Fruit fly (Drosophila melanogaster) whole organism, embryonic: ENCODE data around the gene CG31800.

Experiments
- Adf1 ChIP-seq: fragments of 200-800 bp; sonication (Bioruptor generic); IDR thresholded peaks from 2 replicates; pipeline ENCODE4 v1.3.6; 2022; ENCODE audit warnings: missing biosample characterization, missing genetic modification characterization
- BEAF-32 ChIP-seq: fragments of 200-800 bp; sonication (Bioruptor generic); optimal IDR thresholded peaks from 3 replicates; lab custom pipeline; 2017; ENCODE audit warnings: missing biosample characterization, missing genetic modification characterization, mild to moderate bottlenecking, moderate library complexity, missing genetic modification reagents
- Blimp-1 ChIP-seq: fragments of 200-800 bp; sonication (Bioruptor generic); optimal IDR thresholded peaks from 3 replicates; lab custom pipeline; 2018; ENCODE audit warnings: missing biosample characterization, missing genetic modification characterization, mild to moderate bottlenecking, moderate library complexity, missing genetic modification reagents
- CG10565 ChIP-seq: fragments of 200-800 bp; sonication (Bioruptor generic); optimal IDR thresholded peaks from 3 replicates; lab custom pipeline; 2016; ENCODE audit warnings: missing biosample characterization, mild to moderate bottlenecking, missing genetic modification characterization
- CG11504 ChIP-seq: fragments of 200-800 bp; sonication (Bioruptor generic); optimal IDR thresholded peaks from 3 replicates; lab custom pipeline; 2019; ENCODE audit warnings: missing biosample characterization, mild to moderate bottlenecking, missing genetic modification characterization, moderate library complexity
- CG12071 ChIP-seq: fragments of 200-800 bp; sonication (Bioruptor generic); optimal IDR thresholded peaks from 3 replicates; lab custom pipeline; 2018; ENCODE audit warnings: missing biosample characterization, mild to moderate bottlenecking, missing genetic modification characterization
- CG12942 ChIP-seq: fragments of 200-800 bp; sonication (Bioruptor generic); optimal IDR thresholded peaks from 3 replicates; lab custom pipeline; 2016; ENCODE audit warnings: missing biosample characterization, missing genetic modification characterization
- CG13775 ChIP-seq: fragments of 200-800 bp; sonication (Bioruptor generic); optimal IDR thresholded peaks from 3 replicates; lab custom pipeline; 2017; ENCODE audit warnings: missing biosample characterization, mild to moderate bottlenecking, missing genetic modification characterization
- CG14441 ChIP-seq: fragments of 200-800 bp; sonication (Bioruptor generic); IDR thresholded peaks from 2 replicates; pipeline ENCODE4 v1.3.6; 2022; ENCODE audit warnings: missing biosample characterization, missing genetic modification characterization
- CG14860 ChIP-seq: fragments of 200-800 bp; sonication (Bioruptor generic); IDR thresholded peaks from 3 replicates; pipeline ENCODE4 v1.3.6; 2022; ENCODE audit warnings: missing biosample characterization, missing genetic modification characterization; ENCODE audit not compliant: partially characterized antibody
- CG14965 ChIP-seq: fragments of 200-800 bp; sonication (Bioruptor generic); optimal IDR thresholded peaks from 2 replicates; lab custom pipeline; 2016; ENCODE audit warnings: missing biosample characterization, missing genetic modification characterization, borderline replicate concordance
- CG1603 ChIP-seq: fragments of 200-800 bp; sonication (Bioruptor generic); optimal IDR thresholded peaks from 2 replicates; lab custom pipeline; 2019; ENCODE audit warnings: missing biosample characterization, mild to moderate bottlenecking, missing genetic modification characterization, moderate library complexity
- CG17568 ChIP-seq: fragments of 200-800 bp; sonication (Bioruptor generic); optimal IDR thresholded peaks from 2 replicates; lab custom pipeline; 2018; ENCODE audit warnings: missing biosample characterization, mild to moderate bottlenecking, missing genetic modification characterization, moderate library complexity
- CG17612 ChIP-seq: fragments of 200-800 bp; sonication (Bioruptor generic); IDR thresholded peaks from 2 replicates; pipeline ENCODE4 v1.3.6; 2022; ENCODE audit warnings: missing biosample characterization, missing genetic modification characterization
- CG18764 ChIP-seq: fragments of 200-800 bp; sonication (Bioruptor generic); optimal IDR thresholded peaks from 3 replicates; lab custom pipeline; 2016; ENCODE audit warnings: missing biosample characterization, missing genetic modification characterization
- CG31224 ChIP-seq: fragments of 200-800 bp; sonication (Bioruptor generic); IDR thresholded peaks from 2 replicates; pipeline ENCODE4 v1.3.6; 2022; ENCODE audit warnings: missing biosample characterization, missing genetic modification characterization
- CG3281 ChIP-seq: fragments of 200-800 bp; sonication (Bioruptor generic); optimal IDR thresholded peaks from 3 replicates; lab custom pipeline; 2017; ENCODE audit warnings: missing biosample characterization, mild to moderate bottlenecking, missing genetic modification characterization
- CG6175 ChIP-seq: fragments of 200-800 bp; sonication (Bioruptor generic); IDR thresholded peaks from 3 replicates; pipeline ENCODE4 v1.3.6; 2022; ENCODE audit warnings: missing biosample characterization, missing genetic modification characterization
- CG7271 ChIP-seq: fragments of 200-800 bp; sonication (Bioruptor generic); optimal IDR thresholded peaks from 2 replicates; lab custom pipeline; 2018; ENCODE audit warnings: missing biosample characterization, mild to moderate bottlenecking, missing genetic modification characterization, moderate library complexity
- CG7556 ChIP-seq: fragments of 200-800 bp; sonication (Bioruptor generic); optimal IDR thresholded peaks from 2 replicates; lab custom pipeline; 2017; ENCODE audit warnings: missing biosample characterization, mild to moderate bottlenecking, missing genetic modification characterization
- CG7745 ChIP-seq: fragments of 200-800 bp; sonication (Bioruptor generic); optimal IDR thresholded peaks from 2 replicates; lab custom pipeline; 2018; ENCODE audit warnings: missing biosample characterization, mild to moderate bottlenecking, missing genetic modification characterization, moderate library complexity
- CkIIα-i1 ChIP-seq: fragments of 200-800 bp; sonication (Bioruptor generic); IDR thresholded peaks from 2 replicates; pipeline ENCODE4 v1.3.6; 2022; ENCODE audit warnings: missing biosample characterization, missing genetic modification characterization
- CrebB ChIP-seq: fragments of 200-800 bp; sonication (Bioruptor generic); optimal IDR thresholded peaks from 3 replicates; lab custom pipeline; 2018; ENCODE audit warnings: missing biosample characterization, mild to moderate bottlenecking, missing genetic modification characterization
- D19B ChIP-seq: fragments of 200-800 bp; sonication (Bioruptor generic); optimal IDR thresholded peaks from 2 replicates; lab custom pipeline; 2017; ENCODE audit warnings: missing biosample characterization, mild to moderate bottlenecking, missing genetic modification characterization
- Drgx ChIP-seq: fragments of 200-800 bp; sonication (Bioruptor generic); IDR thresholded peaks from 2 replicates; pipeline ENCODE4 v1.3.6; 2022; ENCODE audit warnings: missing biosample characterization, missing genetic modification characterization
- Eip74EF ChIP-seq, 2 experiments: fragments of 200-800 bp in 1 of 2; fragments of >200 bp in 1 of 2; sonication (Bioruptor generic) in 1 of 2; optimal IDR thresholded peaks; 2 replicates each; lab custom pipeline; 2017 to 2019; ENCODE audit warnings: missing biosample characterization in 2 of 2, missing genetic modification characterization in 2 of 2, mild to moderate bottlenecking in 1 of 2, moderate library complexity in 1 of 2
- Elba2 ChIP-seq: fragments of 200-800 bp; sonication (Bioruptor generic); optimal IDR thresholded peaks from 3 replicates; lab custom pipeline; 2016; ENCODE audit warnings: missing biosample characterization, missing genetic modification characterization
- Ets65A ChIP-seq: fragments of 200-800 bp; sonication (Bioruptor generic); peaks from one replicate; lab custom pipeline; 2016; ENCODE audit warnings: missing biosample characterization, missing genetic modification characterization
- Hmr ChIP-seq: fragments of 200-800 bp; sonication (Bioruptor generic); optimal IDR thresholded peaks from 3 replicates; lab custom pipeline; 2017; ENCODE audit warnings: mild to moderate bottlenecking, missing biosample characterization, missing genetic modification reagents, missing genetic modification characterization
- Hr3 ChIP-seq: fragments of 200-800 bp; sonication (Bioruptor generic); optimal IDR thresholded peaks from 3 replicates; lab custom pipeline; 2016; ENCODE audit warnings: missing biosample characterization, missing genetic modification characterization
- Hr51 ChIP-seq, 2 experiments: fragments of 200-800 bp; sonication (Bioruptor generic); optimal IDR thresholded peaks; 2 replicates in 1 of 2; 3 replicates in 1 of 2; lab custom pipeline; 2016 to 2018; ENCODE audit warnings: missing biosample characterization in 2 of 2, missing genetic modification characterization in 2 of 2, mild to moderate bottlenecking in 1 of 2, moderate library complexity in 1 of 2
- NFAT ChIP-seq: fragments of 200-800 bp; sonication (Bioruptor generic); IDR thresholded peaks from 2 replicates; pipeline ENCODE4 v1.3.6; 2022; ENCODE audit warnings: missing biosample characterization, missing genetic modification characterization
- Opbp ChIP-seq: fragments of 200-800 bp; sonication (Bioruptor generic); IDR thresholded peaks from 3 replicates; pipeline ENCODE4 v1.3.6; 2022; ENCODE audit warnings: missing biosample characterization, missing genetic modification characterization; ENCODE audit not compliant: partially characterized antibody
- Poxn ChIP-seq: fragments of 200-800 bp; sonication (Bioruptor generic); IDR thresholded peaks from 2 replicates; pipeline ENCODE4 v1.3.6; 2022; ENCODE audit warnings: missing biosample characterization, missing genetic modification characterization
- Ptx1 ChIP-seq: fragments of 200-800 bp; sonication (Bioruptor generic); IDR thresholded peaks from 2 replicates; pipeline ENCODE4 v1.3.6; 2022; ENCODE audit warnings: missing biosample characterization, missing genetic modification characterization
- Trl ChIP-seq, 3 experiments: fragments of >200 bp in 2 of 3; fragments of 200-800 bp in 1 of 3; sonication (Bioruptor generic) in 1 of 3; optimal IDR thresholded peaks; 2 replicates in 1 of 3; 3 replicates in 2 of 3; lab custom pipeline; 2016 to 2017; ENCODE audit warnings: missing biosample characterization in 1 of 3, missing genetic modification characterization in 1 of 3
- ase ChIP-seq: fragments of 200-800 bp; sonication (Bioruptor generic); IDR thresholded peaks from 3 replicates; pipeline ENCODE4 v1.3.6; 2022; ENCODE audit warnings: missing biosample characterization, missing genetic modification characterization
- bcd ChIP-seq: fragments of 200-800 bp; sonication (Bioruptor generic); optimal IDR thresholded peaks from 2 replicates; lab custom pipeline; 2017; ENCODE audit warnings: missing biosample characterization, mild to moderate bottlenecking, missing genetic modification characterization
- hth ChIP-seq: fragments of >200 bp; optimal IDR thresholded peaks from 2 replicates; lab custom pipeline; 2017; ENCODE audit warnings: inconsistent platforms
- ken ChIP-seq: fragments of 200-800 bp; sonication (Bioruptor generic); IDR thresholded peaks from 3 replicates; pipeline ENCODE4 v1.3.6; 2022; ENCODE audit warnings: missing biosample characterization, missing genetic modification characterization
- nerfin-1 ChIP-seq: fragments of 200-800 bp; sonication (Bioruptor generic); optimal IDR thresholded peaks from 3 replicates; lab custom pipeline; 2019; ENCODE audit warnings: missing biosample characterization, mild to moderate bottlenecking, missing genetic modification characterization, moderate library complexity
- onecut ChIP-seq: fragments of 200-800 bp; sonication (Bioruptor generic); IDR thresholded peaks from 2 replicates; pipeline ENCODE4 v1.3.6; 2022; ENCODE audit warnings: missing biosample characterization, missing genetic modification characterization
- org-1 ChIP-seq: fragments of 200-800 bp; sonication (Bioruptor generic); optimal IDR thresholded peaks from 2 replicates; lab custom pipeline; 2017; ENCODE audit warnings: missing biosample characterization, missing genetic modification characterization
- pho ChIP-seq: fragments of 200-800 bp; sonication (Bioruptor generic); optimal IDR thresholded peaks from 2 replicates; lab custom pipeline; 2016; ENCODE audit warnings: missing biosample characterization, missing genetic modification characterization
- schlank ChIP-seq: fragments of 200-800 bp; sonication (Bioruptor generic); optimal IDR thresholded peaks from 2 replicates; lab custom pipeline; 2018; ENCODE audit warnings: missing biosample characterization, mild to moderate bottlenecking, missing genetic modification characterization
- slbo ChIP-seq: fragments of 200-800 bp; sonication (Bioruptor generic); IDR thresholded peaks from 2 replicates; pipeline ENCODE4 v1.3.6; 2022; ENCODE audit warnings: missing biosample characterization, missing genetic modification characterization
- so ChIP-seq: fragments of 200-800 bp; sonication (Bioruptor generic); IDR thresholded peaks from 3 replicates; pipeline ENCODE4 v1.3.6; 2022; ENCODE audit warnings: missing biosample characterization, missing genetic modification characterization
- sob ChIP-seq: fragments of 200-800 bp; sonication (Bioruptor generic); IDR thresholded peaks from 2 replicates; pipeline ENCODE4 v1.3.6; 2022; ENCODE audit warnings: missing biosample characterization, missing genetic modification characterization
- usp ChIP-seq: fragments of >200 bp; optimal IDR thresholded peaks from 2 replicates; lab custom pipeline; 2017; ENCODE audit warnings: missing biosample characterization, missing genetic modification characterization
- z ChIP-seq: fragments of 200-800 bp; sonication (Bioruptor generic); IDR thresholded peaks from 3 replicates; pipeline ENCODE4 v1.3.6; 2022; ENCODE audit warnings: missing biosample characterization, missing genetic modification characterization

Gene CG31800

dm6 chr2L:19009130-19009529 is 25.2 kb downstream of the CG31800 start, which contains the start of gene RpL30 (continued):
- TF ChIP-seq CG17568 (GFP tag; lab: Kevin White, UChicago): peak; percentile 91
- TF ChIP-seq Hr51 (GFP tag; optimal IDR thresholded peaks at IDR 0.05; lab: Kevin White, UChicago): peak; percentile 79 to 84
- TF ChIP-seq sob (GFP tag; lab: Robert Waterston, UW): peak; percentile 93
- TF ChIP-seq CG11504: peak; percentile 89
- TF ChIP-seq CG6175 (GFP tag; lab: Robert Waterston, UW): peak; percentile 82; the same call in 2 of the 3 replicates
- peak; percentile 60 for TF ChIP-seq Drgx (GFP tag; lab: Robert Waterston, UW)
- peak; percentile 77 for TF ChIP-seq CG31224 (GFP tag; lab: Robert Waterston, UW)
- TF ChIP-seq ase (GFP tag; lab: Robert Waterston, UW): peak; percentile 84
- TF ChIP-seq Eip74EF (GFP tag; optimal IDR thresholded peaks at IDR 0.05; lab: Kevin White, UChicago): peak in 1 of 2 experiments; percentile 88
- TF ChIP-seq NFAT (GFP tag; lab: Robert Waterston, UW): peak; percentile 86
- TF ChIP-seq ken (GFP tag; lab: Robert Waterston, UW): peak; percentile 88
- TF ChIP-seq CG13775 (GFP tag; lab: Kevin White, UChicago): peak; percentile 94
- TF ChIP-seq BEAF-32 (GFP tag; lab: Kevin White, UChicago): peak; percentile 76
- TF ChIP-seq schlank: peak; percentile 92
- peak; percentile 95 for TF ChIP-seq CG12071
- peak; percentile 99 for TF ChIP-seq Ets65A (GFP tag; lab: Kevin White, UChicago)
- TF ChIP-seq nerfin-1 (tag; lab: Kevin White, UChicago): peak; percentile 80
- peak; percentile 91 for TF ChIP-seq onecut (GFP tag; lab: Robert Waterston, UW)
- peak; percentile 71 for TF ChIP-seq CG7745 (tag; lab: Kevin White, UChicago)
- peak; percentile 74; the same call in 1 of the 2 replicates for TF ChIP-seq CG17612 (GFP tag; lab: Robert Waterston, UW)
- TF ChIP-seq CG14860 (GFP tag; lab: Robert Waterston, UW): no peak
- peak; percentile 89 for TF ChIP-seq pho
- TF ChIP-seq Poxn (GFP tag; lab: Robert Waterston, UW): no peak
- peak; percentile 95 for TF ChIP-seq CG7271 (tag; lab: Kevin White, UChicago)
- peak; percentile 80 for TF ChIP-seq slbo (GFP tag; lab: Robert Waterston, UW)
- TF ChIP-seq Opbp (GFP tag; lab: Robert Waterston, UW): peak; percentile 78
- peak; percentile 99 for TF ChIP-seq Hmr (GFP tag; lab: Kevin White, UChicago)
- peak; percentile 94 for TF ChIP-seq org-1 (GFP tag; lab: Kevin White, UChicago)
- peak; percentile 92 for TF ChIP-seq so (GFP tag; lab: Robert Waterston, UW)
- peak; percentile 82 for TF ChIP-seq CG7556 (GFP tag; lab: Kevin White, UChicago)
- peak; percentile 84 for TF ChIP-seq CG12942 (GFP tag; lab: Kevin White, UChicago)
- TF ChIP-seq z (GFP tag; lab: Robert Waterston, UW): peak; percentile 71; the same call in 2 of the 3 replicates
- peak; percentile 76 for TF ChIP-seq Blimp-1
- no peak for TF ChIP-seq hth (lab: Kevin White, UChicago)
- TF ChIP-seq D19B (GFP tag; lab: Kevin White, UChicago): peak; percentile 42
- TF ChIP-seq CkIIα-i1 (GFP tag; lab: Robert Waterston, UW): 0 out of 2 replicates have a peak, but pooled peaks have one; percentile 52
- peak; percentile 51 for TF ChIP-seq Hr3 (GFP tag; lab: Kevin White, UChicago)
- peak in 1 of 2 experiments; percentile 12 for TF ChIP-seq Trl (optimal IDR thresholded peaks at IDR 0.05; lab: Kevin White, UChicago)
- TF ChIP-seq Trl (GFP tag; optimal IDR thresholded peaks at IDR 0.05; lab: Kevin White, UChicago): peak; percentile 94
- peak; percentile 35 for TF ChIP-seq CG10565 (GFP tag; lab: Kevin White, UChicago)
- TF ChIP-seq Elba2 (GFP tag; lab: Kevin White, UChicago): peak; percentile 70
- peak; percentile 64 for TF ChIP-seq CG14441
- TF ChIP-seq CG14965 (GFP tag; lab: Kevin White, UChicago): peak; percentile 85
- TF ChIP-seq CG1603 (tag; lab: Kevin White, UChicago): peak; percentile 97
- peak; percentile 93 for TF ChIP-seq CG3281 (GFP tag; lab: Kevin White, UChicago)
- peak; percentile 72 for TF ChIP-seq Adf1 (GFP tag; lab: Robert Waterston, UW)
- TF ChIP-seq CrebB: peak; percentile 95
- TF ChIP-seq CG18764 (GFP tag; lab: Kevin White, UChicago): peak; percentile 86
- TF ChIP-seq Ptx1: peak; percentile 78
- TF ChIP-seq usp (GFP tag; lab: Kevin White, UChicago): no peak
- peak; percentile 94 for TF ChIP-seq bcd (GFP tag; lab: Kevin White, UChicago)
